Worm (Caenorhabditis elegans): ENCODE data around the gene lgc-39.

Gene lgc-39

ce11 chrV:7175201-7175600, at the start of gene lgc-39:
lgc-39 (plus strand) TSS chrV:7175501.
- TF ChIP-seq tra-1 (GFP tag; IDR thresholded peaks at IDR 0.05) (no peak), snpc-4 (tag; optimal IDR thresholded peaks at IDR 0.05) (no peak), unc-62 (GFP tag; optimal IDR thresholded peaks at IDR 0.05 in 1 of 2) (no peak), unc-62 (tag; optimal IDR thresholded peaks at IDR 0.05) (no peak), dmd-9 (GFP tag; IDR thresholded peaks at IDR 0.05) (no peak), snpc-1.2 (GFP tag; IDR thresholded peaks at IDR 0.05) (no peak), fos-1 (tag; optimal IDR thresholded peaks at IDR 0.05) (no peak), Y5F2A.4 (GFP tag; optimal IDR thresholded peaks at IDR 0.05) (no peak), F37D6.2 (tag; optimal IDR thresholded peaks at IDR 0.05) (no peak), ZK337.2 (GFP tag; IDR thresholded peaks at IDR 0.05) (no peak), F44E2.7 (GFP tag; IDR thresholded peaks at IDR 0.05) (no peak), ceh-82 (tag; optimal IDR thresholded peaks at IDR 0.05) (no peak), T20F7.1 (GFP tag; optimal IDR thresholded peaks at IDR 0.05) (no peak), nhr-41 (GFP tag; IDR thresholded peaks at IDR 0.05) (no peak), duxl-1 (tag; optimal IDR thresholded peaks at IDR 0.05; ENCODE audit: poor library complexity) (no peak), lsy-2 (tag; optimal IDR thresholded peaks at IDR 0.05) (no peak), daf-12 (tag; optimal IDR thresholded peaks at IDR 0.05) (no peak), ztf-7 (tag; optimal IDR thresholded peaks at IDR 0.05) (no peak), nhr-28 (tag; optimal IDR thresholded peaks at IDR 0.05) (no peak)

ce11 chrV:7129460-7129859, 45.8 kb upstream of the lgc-39 start, which contains the start of gene T01C4.8:
T01C4.8 (minus strand) TSS chrV:7129560.
- TF ChIP-seq ceh-82 (tag; optimal IDR thresholded peaks at IDR 0.05) = no peak
- no peak for TF ChIP-seq nhr-48 (tag; optimal IDR thresholded peaks at IDR 0.05)
- no peak for TF ChIP-seq hmg-1.1 (GFP tag; IDR thresholded peaks at IDR 0.05)
- TF ChIP-seq zip-11 (GFP tag; IDR thresholded peaks at IDR 0.05) = no peak
- TF ChIP-seq Y75B8A.6 (GFP tag; IDR thresholded peaks at IDR 0.05) = no peak
- no peak for TF ChIP-seq nhr-76 (tag; optimal IDR thresholded peaks at IDR 0.05)
- TF ChIP-seq spr-1 (tag; optimal IDR thresholded peaks at IDR 0.05) = no peak
- no peak for TF ChIP-seq nhr-42 (GFP tag; IDR thresholded peaks at IDR 0.05)
- no peak for TF ChIP-seq aha-1 (tag)
- TF ChIP-seq unc-39 (tag; optimal IDR thresholded peaks at IDR 0.05) = no peak
- no peak for TF ChIP-seq egl-43 (GFP tag; IDR thresholded peaks at IDR 0.05)

ce11 chrV:7130974-7131373, 44.3 kb upstream of the lgc-39 start, which contains the start of gene srx-36:
srx-36 (minus strand) TSS chrV:7131074.
- TF ChIP-seq spr-1 (tag; optimal IDR thresholded peaks at IDR 0.05) (no peak), lsy-2 (tag; optimal IDR thresholded peaks at IDR 0.05) (no peak), madf-5 (GFP tag; IDR thresholded peaks at IDR 0.05) (no peak), arid-1 (GFP tag; conservative IDR thresholded peaks at IDR 0.05) (no peak), unc-39 (tag; optimal IDR thresholded peaks at IDR 0.05) (no peak), ces-1 (GFP tag; optimal IDR thresholded peaks at IDR 0.05) (no peak), egl-27 (tag; optimal IDR thresholded peaks at IDR 0.05) (no peak), R02D3.7 (tag; optimal IDR thresholded peaks at IDR 0.05) (no peak), nhr-11 (tag; optimal IDR thresholded peaks at IDR 0.05) (no peak), hif-1 (tag; optimal IDR thresholded peaks at IDR 0.05) (no peak), ctbp-1 (GFP tag; IDR thresholded peaks at IDR 0.05) (no peak), ceh-20 (GFP tag; IDR thresholded peaks at IDR 0.05) (no peak), nhr-48 (tag; optimal IDR thresholded peaks at IDR 0.05) (no peak), hlh-30 (tag; optimal IDR thresholded peaks at IDR 0.05; ENCODE audit: insufficient read depth) (no peak), jun-1 (tag; optimal IDR thresholded peaks at IDR 0.05) (no peak), php-3 (GFP tag; IDR thresholded peaks at IDR 0.05) (no peak), ztf-11 (tag; optimal IDR thresholded peaks at IDR 0.05) (no peak), pqm-1 (tag; optimal IDR thresholded peaks at IDR 0.05) (no peak), zip-2 (tag; optimal IDR thresholded peaks at IDR 0.05) (no peak), ceh-44 (GFP tag; IDR thresholded peaks at IDR 0.05) (no peak)

Measured in whole organism, L4 larva.